Fruit fly (Drosophila melanogaster): ENCODE data around the gene Fie.

- TF ChIP-seq CG8478 (optimal IDR thresholded peaks at IDR 0.05) (no peak), CTCF (optimal IDR thresholded peaks at IDR 0.05) (no peak)
Observed at dm6 chr3L:3931778-3932177, 39.4 kb downstream of the Fie start.
